Fruit fly (Drosophila melanogaster): ENCODE data around the gene CG12995.

dm6 chrX:17180523-17180922, 29.3 kb downstream of the CG12995 start:
- TF ChIP-seq CG1620 (GFP tag; optimal IDR thresholded peaks at IDR 0.05) = no peak
- no peak for TF ChIP-seq CG12768 (GFP tag; optimal IDR thresholded peaks at IDR 0.05)
- TF ChIP-seq CG7101 (tag; optimal IDR thresholded peaks at IDR 0.05) = no peak
- no peak for TF ChIP-seq tj (GFP tag; optimal IDR thresholded peaks at IDR 0.05)
- TF ChIP-seq CG14711 (tag; optimal IDR thresholded peaks at IDR 0.05) = no peak
- TF ChIP-seq Clk (GFP tag; optimal IDR thresholded peaks at IDR 0.05) = no peak
- no peak for TF ChIP-seq ovo (GFP tag; optimal IDR thresholded peaks at IDR 0.05)

Measured in whole organism, adult.